Fruit fly (Drosophila melanogaster): ENCODE measurements around the gene Rrp6.

The Rrp6 gene

DNA sequence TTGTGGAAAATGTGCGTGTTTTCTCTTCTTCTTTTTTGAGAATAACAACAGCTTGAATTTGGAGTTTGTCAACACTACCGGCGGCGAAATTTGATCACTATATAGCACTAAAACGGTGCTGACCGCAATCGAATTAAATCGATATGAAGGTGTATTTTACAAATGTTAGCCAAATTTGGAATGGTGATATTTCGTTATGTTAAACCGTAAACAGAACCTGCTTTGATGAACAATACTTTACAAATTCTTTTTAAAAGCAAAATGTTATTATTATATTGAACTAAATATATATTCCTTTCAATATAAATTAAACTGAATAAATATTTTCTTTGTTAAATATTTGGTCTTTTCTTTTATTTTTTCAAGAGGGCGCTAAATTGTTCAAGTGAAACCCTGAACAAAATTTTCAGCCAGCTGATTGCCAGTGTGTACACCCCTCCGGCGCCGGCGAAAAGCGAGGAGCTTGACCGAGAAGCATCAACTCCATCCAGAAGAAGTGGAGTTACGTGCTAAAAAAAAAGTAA is at the start of gene Rrp6, which contains the start of the genes CG33331 and CG33332 (continued):
- TF ChIP-seq Meics (GFP tag; optimal IDR thresholded peaks at IDR 0.05) (peak; percentile 74), chif (GFP tag; optimal IDR thresholded peaks at IDR 0.05) (peak; percentile 33 to 54), CG10267 (tag; optimal IDR thresholded peaks at IDR 0.05) (peak; percentile 95), CG9797 (GFP tag; optimal IDR thresholded peaks at IDR 0.05) (peak; percentile 3), CG2678 (tag; optimal IDR thresholded peaks at IDR 0.05) (no peak), Sin3A (optimal IDR thresholded peaks at IDR 0.05) (peak; percentile 14), CG2116 (GFP tag; optimal IDR thresholded peaks at IDR 0.05) (peak; percentile 92), CG17328 (GFP tag; IDR thresholded peaks at IDR 0.05) (peak; percentile 29; the same call in 1 of the 2 replicates), pita (GFP tag; optimal IDR thresholded peaks at IDR 0.05) (no peak), fd96Cb (tag; optimal IDR thresholded peaks at IDR 0.05) (peak; percentile 18), stc (GFP tag; IDR thresholded peaks at IDR 0.05) (no peak; the same call in 1 of the 2 replicates), CG12155 (GFP tag; optimal IDR thresholded peaks at IDR 0.05) (peak; percentile 81), disco-r (GFP tag; optimal IDR thresholded peaks at IDR 0.05) (no peak), Myb (GFP tag; optimal IDR thresholded peaks at IDR 0.05) (peak; percentile 43), z (GFP tag; IDR thresholded peaks at IDR 0.05) (no peak), ftz-f1 (GFP tag; optimal IDR thresholded peaks at IDR 0.05) (no peak), CG6175 (GFP tag; IDR thresholded peaks at IDR 0.05) (no peak), amos (GFP tag; IDR thresholded peaks at IDR 0.05; ENCODE audit: partially characterized antibody) (peak; percentile 56), CG1233 (GFP tag; optimal IDR thresholded peaks at IDR 0.05) (peak; percentile 65), Nf-YA (GFP tag; IDR thresholded peaks at IDR 0.05) (no peak), HmgD (GFP tag; optimal IDR thresholded peaks at IDR 0.05) (no peak), CG10654 (GFP tag; optimal IDR thresholded peaks at IDR 0.05) (peak; percentile 53), CG14014 (GFP tag; IDR thresholded peaks at IDR 0.05) (0 out of 2 replicates have a peak, but pooled peaks have one; percentile 23), CG3838 (GFP tag; optimal IDR thresholded peaks at IDR 0.05) (peak; percentile 4), CG10462 (GFP tag; optimal IDR thresholded peaks at IDR 0.05) (no peak), klu (GFP tag; IDR thresholded peaks at IDR 0.05) (no peak; the same call in 1 of the 2 replicates), Lhr (GFP tag; optimal IDR thresholded peaks at IDR 0.05) (peak; percentile 12), da (GFP tag; optimal IDR thresholded peaks at IDR 0.05) (no peak), CG14860 (GFP tag; IDR thresholded peaks at IDR 0.05; ENCODE audit: partially characterized antibody) (no peak), CG30431 (GFP tag; optimal IDR thresholded peaks at IDR 0.05) (no peak), Dref (GFP tag; IDR thresholded peaks at IDR 0.05) (peak; percentile 57), gt (GFP tag; IDR thresholded peaks at IDR 0.05) (no peak), CG8089 (GFP tag; optimal IDR thresholded peaks at IDR 0.05) (no peak), gce (GFP tag; IDR thresholded peaks at IDR 0.05) (no peak), maf-S (GFP tag; optimal IDR thresholded peaks at IDR 0.05) (peak; percentile 61), Fer3 (tag; optimal IDR thresholded peaks at IDR 0.05) (peak; percentile 69), CG17802 (tag; optimal IDR thresholded peaks at IDR 0.05) (no peak), CG7963 (GFP tag; IDR thresholded peaks at IDR 0.05; ENCODE audit: partially characterized antibody) (no peak), CG11723 (GFP tag; optimal IDR thresholded peaks at IDR 0.05) (peak; percentile 55), tx (GFP tag; optimal IDR thresholded peaks at IDR 0.05) (peak; percentile 64), trem (tag; optimal IDR thresholded peaks at IDR 0.05) (peak; percentile 67), ewg (GFP tag; optimal IDR thresholded peaks at IDR 0.05) (no peak), Rfx (GFP tag; IDR thresholded peaks at IDR 0.05) (peak; percentile 80), bowl (GFP tag; IDR thresholded peaks at IDR 0.05) (no peak), CG9932 (GFP tag; IDR thresholded peaks at IDR 0.05) (peak; percentile 88), chinmo (GFP tag; IDR thresholded peaks at IDR 0.05; ENCODE audit: partially characterized antibody) (0 out of 4 replicates have a peak, but pooled peaks have one; percentile 52), CG18619 (GFP tag; optimal IDR thresholded peaks at IDR 0.05) (peak; percentile 74), CG4730 (GFP tag; IDR thresholded peaks at IDR 0.05) (no peak), CG4707 (GFP tag; optimal IDR thresholded peaks at IDR 0.05) (no peak), fru (optimal IDR thresholded peaks at IDR 0.05) (no peak), gem (tag; optimal IDR thresholded peaks at IDR 0.05) (peak; percentile 80), Rx (GFP tag; IDR thresholded peaks at IDR 0.05) (no peak)
